Worm (Caenorhabditis elegans) whole organism, mixed stage, embryonic: ENCODE data around the gene T21D12.11.

Source experiments
- M03D4.4 ChIP-seq: sonication (generic microtip); optimal IDR thresholded peaks from 2 replicates; lab custom pipeline; 2017; ENCODE audit warnings: mild to moderate bottlenecking, missing genetic modification characterization, missing compliant biosample characterization
- bed-3 ChIP-seq: fragments of 200-800 bp; sonication (Bioruptor generic); optimal IDR thresholded peaks from 3 replicates; lab custom pipeline; 2018; ENCODE audit warnings: mild to moderate bottlenecking, missing genetic modification characterization, moderate library complexity, missing compliant biosample characterization
- ceh-39 ChIP-seq: fragments of 150-350 bp; optimal IDR thresholded peaks from 2 replicates; lab custom pipeline; 2014; ENCODE audit warnings: missing biosample characterization, missing genetic modification characterization
- ceh-43 ChIP-seq: fragments of 200-800 bp; sonication (Bioruptor generic); optimal IDR thresholded peaks from 2 replicates; lab custom pipeline; 2018; ENCODE audit warnings: mild to moderate bottlenecking, missing genetic modification characterization, moderate library complexity, missing compliant biosample characterization
- ceh-83 ChIP-seq: fragments of 200-800 bp; sonication (Bioruptor generic); optimal IDR thresholded peaks from 2 replicates; lab custom pipeline; 2018; ENCODE audit warnings: mild to moderate bottlenecking, missing genetic modification characterization, missing compliant biosample characterization
- ces-1 ChIP-seq: fragments of 150-350 bp; optimal IDR thresholded peaks from 2 replicates; lab custom pipeline; 2014; ENCODE audit warnings: missing biosample characterization, missing genetic modification reagents, missing genetic modification characterization
- cnd-1 ChIP-seq: fragments of 200-800 bp; sonication (Bioruptor generic); optimal IDR thresholded peaks from 2 replicates; lab custom pipeline; 2018; ENCODE audit warnings: mild to moderate bottlenecking, missing genetic modification characterization, missing compliant biosample characterization
- drap-1 ChIP-seq: fragments of 200-800 bp; sonication (Bioruptor generic); optimal IDR thresholded peaks from 3 replicates; lab custom pipeline; 2018; ENCODE audit warnings: mild to moderate bottlenecking, missing genetic modification characterization, missing compliant biosample characterization
- elt-1 ChIP-seq: sonication (generic microtip); optimal IDR thresholded peaks from 2 replicates; lab custom pipeline; 2017; ENCODE audit warnings: missing genetic modification characterization, mild to moderate bottlenecking, missing compliant biosample characterization, antibody characterized with exemption, moderate library complexity, borderline replicate concordance; ENCODE audit not compliant: insufficient read depth
- elt-3 ChIP-seq: fragments of 150-350 bp; optimal IDR thresholded peaks from 2 replicates; lab custom pipeline; 2014; ENCODE audit warnings: missing biosample characterization, missing genetic modification characterization
- flh-1 ChIP-seq: fragments of 200-800 bp; sonication (Bioruptor generic); optimal IDR thresholded peaks from 2 replicates; lab custom pipeline; 2018; ENCODE audit warnings: mild to moderate bottlenecking, missing genetic modification characterization, moderate library complexity, missing compliant biosample characterization
- ham-2 ChIP-seq: fragments of 200-800 bp; sonication (Bioruptor generic); optimal IDR thresholded peaks from 2 replicates; lab custom pipeline; 2018; ENCODE audit warnings: mild to moderate bottlenecking, missing genetic modification characterization, missing compliant biosample characterization
- hlh-1 ChIP-seq: fragments of 150-350 bp; optimal IDR thresholded peaks from 2 replicates; lab custom pipeline; 2014; ENCODE audit warnings: missing biosample characterization, missing genetic modification reagents, missing genetic modification characterization
- lin-13 ChIP-seq: fragments of 150-350 bp; optimal IDR thresholded peaks from 2 replicates; lab custom pipeline; 2014; ENCODE audit warnings: missing biosample characterization, missing genetic modification characterization
- lin-32 ChIP-seq: fragments of 200-800 bp; sonication (Bioruptor generic); optimal IDR thresholded peaks from 2 replicates; lab custom pipeline; 2018; ENCODE audit warnings: mild to moderate bottlenecking, missing genetic modification characterization, missing compliant biosample characterization
- lsy-2 ChIP-seq: fragments of 150-350 bp; optimal IDR thresholded peaks from 2 replicates; lab custom pipeline; 2014; ENCODE audit warnings: missing biosample characterization, missing genetic modification characterization
- mab-5 ChIP-seq: fragments of 150-350 bp; optimal IDR thresholded peaks from 2 replicates; lab custom pipeline; 2014; ENCODE audit warnings: missing biosample characterization, missing genetic modification characterization
- mep-1 ChIP-seq: fragments of 150-350 bp; optimal IDR thresholded peaks from 2 replicates; lab custom pipeline; 2017; ENCODE audit warnings: missing biosample characterization, missing genetic modification reagents, missing genetic modification characterization, inconsistent platforms
- mls-2 ChIP-seq: sonication (generic microtip); optimal IDR thresholded peaks from 2 replicates; lab custom pipeline; 2016; ENCODE audit warnings: mild to moderate bottlenecking, missing genetic modification characterization, moderate library complexity, missing compliant biosample characterization
- nhr-12 ChIP-seq: fragments of 150-350 bp; optimal IDR thresholded peaks from 2 replicates; lab custom pipeline; 2014; ENCODE audit warnings: missing biosample characterization, missing genetic modification characterization
- nhr-2 ChIP-seq: fragments of 150-350 bp; optimal IDR thresholded peaks from 2 replicates; lab custom pipeline; 2014; ENCODE audit warnings: missing biosample characterization, missing genetic modification characterization
- nhr-237 ChIP-seq: fragments of 150-350 bp; optimal IDR thresholded peaks from 2 replicates; lab custom pipeline; 2014; ENCODE audit warnings: missing biosample characterization, missing genetic modification characterization
- nhr-28 ChIP-seq: fragments of 150-350 bp; optimal IDR thresholded peaks from 2 replicates; lab custom pipeline; 2014; ENCODE audit warnings: missing biosample characterization, missing genetic modification characterization
- nhr-76 ChIP-seq: sonication (generic microtip); optimal IDR thresholded peaks from 2 replicates; lab custom pipeline; 2017; ENCODE audit warnings: missing biosample characterization, missing genetic modification characterization
- pha-4 ChIP-seq: fragments of 150-350 bp; optimal IDR thresholded peaks from 2 replicates; lab custom pipeline; 2018; ENCODE audit warnings: missing biosample characterization, missing genetic modification reagents, missing genetic modification characterization
- sem-2 ChIP-seq: fragments of 200-800 bp; sonication (Bioruptor generic); optimal IDR thresholded peaks from 2 replicates; lab custom pipeline; 2018; ENCODE audit warnings: mild to moderate bottlenecking, missing genetic modification characterization, missing compliant biosample characterization
- sptf-1 ChIP-seq: sonication (generic microtip); optimal IDR thresholded peaks from 2 replicates; lab custom pipeline; 2017; ENCODE audit warnings: mild to moderate bottlenecking, missing genetic modification characterization, moderate library complexity, missing compliant biosample characterization
- tbx-8 ChIP-seq: fragments of 200-800 bp; sonication (Bioruptor generic); optimal IDR thresholded peaks from 2 replicates; lab custom pipeline; 2018; ENCODE audit warnings: mild to moderate bottlenecking, missing genetic modification characterization, moderate library complexity, missing compliant biosample characterization
- unc-120 ChIP-seq: sonication (generic microtip); optimal IDR thresholded peaks from 2 replicates; lab custom pipeline; 2017; ENCODE audit warnings: missing genetic modification characterization, missing compliant biosample characterization; ENCODE audit not compliant: poor library complexity, severe bottlenecking
- unc-62 ChIP-seq: fragments of 150-350 bp; optimal IDR thresholded peaks from 2 replicates; lab custom pipeline; 2014; ENCODE audit warnings: missing biosample characterization, missing genetic modification reagents, missing genetic modification characterization
- zip-8 ChIP-seq: fragments of 150-350 bp; optimal IDR thresholded peaks from 2 replicates; lab custom pipeline; 2014; ENCODE audit warnings: missing biosample characterization, missing genetic modification characterization
- ztf-11 ChIP-seq: fragments of 150-350 bp; optimal IDR thresholded peaks from 2 replicates; lab custom pipeline; 2014; ENCODE audit warnings: missing biosample characterization, missing genetic modification characterization

Gene T21D12.11

DNA sequence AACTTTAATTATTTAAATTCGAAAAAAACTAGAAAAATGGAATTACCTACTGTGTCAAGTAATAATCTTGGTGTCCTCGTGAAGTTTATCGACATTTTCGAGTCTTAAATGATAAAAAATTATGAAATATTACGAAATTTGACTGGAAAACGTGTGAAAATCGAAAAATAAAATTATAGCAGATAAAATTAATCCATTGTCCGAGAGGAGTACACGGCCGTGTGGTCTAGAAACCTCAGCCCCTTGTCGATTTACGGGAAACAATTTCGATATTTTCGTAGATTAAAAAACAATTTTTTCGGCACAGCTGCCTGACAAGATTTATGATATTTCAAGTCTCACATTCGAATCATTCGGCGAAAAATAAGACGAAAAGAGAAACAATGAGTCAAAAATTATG lies 12.1 kb upstream of the T21D12.11 start, which contains the start of gene R02D3.8:
TSS of gene R02D3.8 (minus strand) at position 109 of the 400 bp plus-strand sequence.
- TF ChIP-seq cnd-1 (tag; lab: Kevin White, UChicago) (no peak), ces-1 (GFP tag; lab: Kevin White, UChicago) (peak; percentile 4), drap-1 (no peak)

DNA sequence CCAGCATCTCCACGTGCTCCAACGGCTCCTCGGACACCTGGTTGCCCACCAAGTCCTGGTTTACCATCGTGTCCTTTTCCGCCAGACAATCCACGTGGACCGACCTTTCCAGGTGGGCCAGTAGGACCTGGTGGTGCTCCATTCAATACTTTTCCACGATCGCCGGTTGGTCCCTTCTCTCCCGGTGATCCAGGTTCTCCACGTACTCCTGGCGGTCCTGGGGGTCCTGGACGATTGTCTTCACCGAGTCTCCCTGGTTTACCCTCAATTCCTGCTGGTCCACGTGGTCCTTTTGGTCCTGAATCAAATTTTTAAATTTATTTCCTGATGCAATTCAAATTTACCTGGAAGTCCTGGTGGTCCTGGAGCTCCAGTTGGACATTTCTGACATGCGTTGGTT lies 10.8 kb upstream of the T21D12.11 start:
- TF ChIP-seq tbx-8 (GFP tag; lab: Kevin White, UChicago): no peak
- no peak for TF ChIP-seq sptf-1 (tag; lab: Kevin White, UChicago)
- TF ChIP-seq pha-4 (tag; lab: Kevin White, UChicago): no peak
- TF ChIP-seq M03D4.4 (tag; lab: Kevin White, UChicago): no peak
- TF ChIP-seq, all 35 proteins: peak for 0

DNA sequence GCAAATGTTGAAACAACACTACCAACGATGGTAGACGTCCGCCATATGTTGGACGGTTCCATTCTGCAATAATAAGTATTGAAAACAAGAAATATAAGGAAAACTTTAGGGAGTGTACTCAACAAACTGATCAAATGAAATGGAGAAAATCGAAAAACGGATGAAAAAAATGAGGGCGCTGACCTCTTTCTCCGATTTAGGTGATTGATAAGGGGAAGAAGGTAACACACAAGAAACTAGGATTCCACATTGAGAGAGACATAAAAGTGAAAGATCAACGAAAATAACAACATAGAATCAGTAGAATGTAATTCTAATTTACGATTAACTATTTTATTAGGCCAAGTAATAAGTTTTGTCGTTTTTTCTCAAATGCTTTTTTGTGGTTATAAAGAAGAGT lies 10.1 kb upstream of the T21D12.11 start, which contains the start of gene dpy-9:
TSS of gene dpy-9 (minus strand) at position 63 of the 400 bp plus-strand sequence.
- no peak for TF ChIP-seq lin-13 (tag; lab: Kevin White, UChicago)
- TF ChIP-seq flh-1 (GFP tag; lab: Kevin White, UChicago): no peak
- TF ChIP-seq mab-5: no peak
- TF ChIP-seq ham-2 (GFP tag; lab: Kevin White, UChicago): no peak
- no peak for TF ChIP-seq cnd-1 (tag; lab: Kevin White, UChicago)
- TF ChIP-seq nhr-12: no peak
- TF ChIP-seq lin-32 (GFP tag; lab: Kevin White, UChicago): no peak

DNA sequence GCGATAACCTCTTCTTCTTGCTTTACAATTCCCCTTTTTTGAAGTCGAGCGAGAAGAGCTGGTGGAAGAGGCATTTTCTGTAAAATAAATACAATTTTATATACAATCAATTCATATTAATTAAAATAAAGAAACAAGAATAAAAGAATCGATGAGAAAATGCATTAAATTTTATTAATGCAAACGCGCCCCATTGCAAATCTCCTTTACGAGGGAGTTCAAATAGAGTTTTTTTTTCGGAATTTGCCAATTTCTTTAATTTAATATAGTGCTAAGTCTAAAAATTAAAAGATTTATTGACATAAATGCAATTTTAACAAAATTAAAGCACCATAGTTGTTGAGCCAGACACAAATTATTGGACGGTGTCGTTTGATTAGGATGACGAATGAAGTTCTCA lies 7.6 kb upstream of the T21D12.11 start, which contains the start of gene pqbp-1.1:
TSS of gene pqbp-1.1 (minus strand) at position 77 of the 400 bp plus-strand sequence.
- TF ChIP-seq elt-1 (tag; lab: Kevin White, UChicago) (no peak), nhr-76 (tag; lab: Kevin White, UChicago) (no peak), lin-32 (GFP tag; lab: Kevin White, UChicago) (no peak), flh-1 (GFP tag; lab: Kevin White, UChicago) (no peak), unc-62 (GFP tag; lab: Kevin White, UChicago) (no peak), M03D4.4 (tag; lab: Kevin White, UChicago) (no peak), elt-3 (tag; lab: Kevin White, UChicago) (no peak), unc-120 (tag; lab: Kevin White, UChicago) (no peak), drap-1 (no peak), mep-1 (tag; lab: Kevin White, UChicago) (peak; percentile 19), nhr-2 (peak; percentile 12), ces-1 (GFP tag; lab: Kevin White, UChicago) (peak; percentile 98), hlh-1 (tag; lab: Kevin White, UChicago) (no peak), mls-2 (tag; lab: Kevin White, UChicago) (no peak), lsy-2 (tag; lab: Kevin White, UChicago) (peak; percentile 68), pha-4 (tag; lab: Kevin White, UChicago) (peak; percentile 40), lin-13 (tag; lab: Kevin White, UChicago) (no peak), nhr-28 (tag; lab: Kevin White, UChicago) (no peak), ceh-39 (tag; lab: Kevin White, UChicago) (peak; percentile 60), nhr-12 (no peak), ceh-43 (no peak), tbx-8 (GFP tag; lab: Kevin White, UChicago) (no peak), sem-2 (GFP tag; lab: Kevin White, UChicago) (no peak), ceh-83 (no peak), nhr-237 (tag; lab: Kevin White, UChicago) (peak; percentile 7), mab-5 (peak; percentile 42), zip-8 (tag; lab: Kevin White, UChicago) (no peak), sptf-1 (tag; lab: Kevin White, UChicago) (peak; percentile 5), ham-2 (GFP tag; lab: Kevin White, UChicago) (no peak)

DNA sequence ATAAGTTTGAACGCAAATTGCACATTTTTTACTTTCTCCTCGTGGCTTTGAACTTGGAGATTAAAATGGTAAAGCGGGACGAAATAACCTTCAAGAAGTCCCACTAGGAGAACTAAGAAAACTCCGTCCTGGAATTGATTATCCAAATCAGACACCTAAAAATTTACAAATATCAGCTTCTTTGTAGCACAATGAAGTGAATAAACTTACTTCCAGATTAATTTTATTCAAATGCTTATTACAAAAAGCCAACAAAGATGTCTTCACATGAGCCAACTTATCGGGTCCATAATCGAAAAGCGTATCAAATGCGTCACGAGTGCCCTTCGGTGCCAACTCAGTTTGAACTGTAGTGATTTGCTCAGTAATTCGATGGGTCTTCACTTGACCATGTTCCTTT lies 6.7 kb upstream of the T21D12.11 start:
- no peak for TF ChIP-seq hlh-1 (tag; lab: Kevin White, UChicago)
- no peak for TF ChIP-seq lin-32 (GFP tag; lab: Kevin White, UChicago)
- no peak for TF ChIP-seq nhr-12
- no peak for TF ChIP-seq ztf-11
- TF ChIP-seq unc-120 (tag; lab: Kevin White, UChicago): no peak
- TF ChIP-seq bed-3 (GFP tag; lab: Kevin White, UChicago): no peak
- no peak for TF ChIP-seq ceh-39 (tag; lab: Kevin White, UChicago)
- no peak for TF ChIP-seq nhr-28 (tag; lab: Kevin White, UChicago)
- no peak for TF ChIP-seq ham-2 (GFP tag; lab: Kevin White, UChicago)
- TF ChIP-seq mep-1 (tag; lab: Kevin White, UChicago): no peak
- no peak for TF ChIP-seq ceh-43
- no peak for TF ChIP-seq elt-1 (tag; lab: Kevin White, UChicago)
- no peak for TF ChIP-seq sem-2 (GFP tag; lab: Kevin White, UChicago)
- no peak for TF ChIP-seq lsy-2 (tag; lab: Kevin White, UChicago)
- no peak for TF ChIP-seq tbx-8 (GFP tag; lab: Kevin White, UChicago)
- no peak for TF ChIP-seq unc-62 (GFP tag; lab: Kevin White, UChicago)
- no peak for TF ChIP-seq ces-1 (GFP tag; lab: Kevin White, UChicago)
